Worm (Caenorhabditis elegans): Measurements from ENCODE around the gene acbp-3.

ce11 chrX:10948852-10949251 is 45.8 kb downstream of the acbp-3 start, which contains the start of gene T21B6.3:
- no peak for TF ChIP-seq him-1 (tag; optimal IDR thresholded peaks at IDR 0.05)
- no peak for TF ChIP-seq W03F9.2 (tag; optimal IDR thresholded peaks at IDR 0.05)

All from whole organism, L4/young adult.